Fruit fly (Drosophila melanogaster): ENCODE measurements around the gene CG7203.

Gene CG7203

dm6 chr2L:7702383-7703188 lies 50.4 kb downstream of the CG7203 start, which contains the start of gene Tep3 (continued):
- no peak for TF ChIP-seq spab (GFP tag; optimal IDR thresholded peaks at IDR 0.05)
- TF ChIP-seq topi (GFP tag; optimal IDR thresholded peaks at IDR 0.05): peak; percentile 53
- TF ChIP-seq CG31627 (GFP tag; optimal IDR thresholded peaks at IDR 0.05): peak; percentile 43
- TF ChIP-seq CG6276 (GFP tag; optimal IDR thresholded peaks at IDR 0.05): peak; percentile 34
- TF ChIP-seq CG3032 (tag; optimal IDR thresholded peaks at IDR 0.05): peak; percentile 98
- TF ChIP-seq Ets96B (tag; optimal IDR thresholded peaks at IDR 0.05): peak; percentile 38
- peak in 1 of 2 experiments; percentile 45 for TF ChIP-seq ss (GFP tag; optimal IDR thresholded peaks at IDR 0.05)
- no peak for TF ChIP-seq net (GFP tag; optimal IDR thresholded peaks at IDR 0.05)
- TF ChIP-seq CG6163 (GFP tag; IDR thresholded peaks at IDR 0.05): peak; percentile 61; the same call in 2 of the 3 replicates
- TF ChIP-seq Smox (GFP tag; optimal IDR thresholded peaks at IDR 0.05): peak; percentile 53
- TF ChIP-seq esn (GFP tag; optimal IDR thresholded peaks at IDR 0.05): peak; percentile 61
- TF ChIP-seq Eip78C (GFP tag): peak; percentile 85
- peak; percentile 65 for TF ChIP-seq CG3919 (GFP tag; optimal IDR thresholded peaks at IDR 0.05)
- TF ChIP-seq Sox15 (GFP tag; optimal IDR thresholded peaks at IDR 0.05): no peak
- TF ChIP-seq vri (GFP tag; optimal IDR thresholded peaks at IDR 0.05): no peak
- TF ChIP-seq Eip93F (GFP tag; optimal IDR thresholded peaks at IDR 0.05): no peak
- no peak for TF ChIP-seq CG16779 (tag; optimal IDR thresholded peaks at IDR 0.05)
- no peak for TF ChIP-seq Blimp-1 (GFP tag; optimal IDR thresholded peaks at IDR 0.05)
- peak; percentile 16 for TF ChIP-seq OdsH (GFP tag; optimal IDR thresholded peaks at IDR 0.05)
- no peak for TF ChIP-seq CG4318 (GFP tag; optimal IDR thresholded peaks at IDR 0.05)
- peak; percentile 64 for TF ChIP-seq CG32006 (GFP tag; optimal IDR thresholded peaks at IDR 0.05)
- peak; percentile 48 for TF ChIP-seq Hr39 (GFP tag; optimal IDR thresholded peaks at IDR 0.05)

Measured in whole organism, prepupa.